Fruit fly (Drosophila melanogaster): Measurements from ENCODE around the gene CG42766.

CG42766 gene

dm6 chrX:15940956-15941246, 35.8 kb upstream of the CG42766 start, which contains the start of gene CG8924:
Gene CG8924 (plus strand): TSS chrX:15941077.
- TF ChIP-seq Eip78C (GFP tag) (peak; percentile 58), Sox15 (GFP tag; optimal IDR thresholded peaks at IDR 0.05) (no peak)

dm6 chrX:15941527-15941926, 35.1 kb upstream of the CG42766 start:
- TF ChIP-seq Smox (GFP tag; optimal IDR thresholded peaks at IDR 0.05) (no peak), Sox14 (GFP tag; optimal IDR thresholded peaks at IDR 0.05) (no peak), CG15336 (GFP tag; IDR thresholded peaks at IDR 0.05) (no peak), CG11762 (GFP tag; optimal IDR thresholded peaks at IDR 0.05; ENCODE audit: insufficient read depth) (no peak), CG9139 (GFP tag; optimal IDR thresholded peaks at IDR 0.05) (no peak), CG34406 (GFP tag; optimal IDR thresholded peaks at IDR 0.05) (no peak), Eip75B (GFP tag; optimal IDR thresholded peaks at IDR 0.05) (no peak), CG10631 (GFP tag; optimal IDR thresholded peaks at IDR 0.05) (no peak), vri (GFP tag; optimal IDR thresholded peaks at IDR 0.05) (no peak), CG8319 (GFP tag; optimal IDR thresholded peaks at IDR 0.05) (no peak), lz (GFP tag; optimal IDR thresholded peaks at IDR 0.05) (no peak), CG7368 (GFP tag; optimal IDR thresholded peaks at IDR 0.05) (no peak), esn (GFP tag; optimal IDR thresholded peaks at IDR 0.05) (no peak), CG1621 (tag; optimal IDR thresholded peaks at IDR 0.05) (no peak), CG16779 (tag; optimal IDR thresholded peaks at IDR 0.05) (no peak), OdsH (GFP tag; optimal IDR thresholded peaks at IDR 0.05) (no peak), CG3919 (GFP tag; optimal IDR thresholded peaks at IDR 0.05) (no peak), fkh (GFP tag; optimal IDR thresholded peaks at IDR 0.05) (no peak)

DNA sequence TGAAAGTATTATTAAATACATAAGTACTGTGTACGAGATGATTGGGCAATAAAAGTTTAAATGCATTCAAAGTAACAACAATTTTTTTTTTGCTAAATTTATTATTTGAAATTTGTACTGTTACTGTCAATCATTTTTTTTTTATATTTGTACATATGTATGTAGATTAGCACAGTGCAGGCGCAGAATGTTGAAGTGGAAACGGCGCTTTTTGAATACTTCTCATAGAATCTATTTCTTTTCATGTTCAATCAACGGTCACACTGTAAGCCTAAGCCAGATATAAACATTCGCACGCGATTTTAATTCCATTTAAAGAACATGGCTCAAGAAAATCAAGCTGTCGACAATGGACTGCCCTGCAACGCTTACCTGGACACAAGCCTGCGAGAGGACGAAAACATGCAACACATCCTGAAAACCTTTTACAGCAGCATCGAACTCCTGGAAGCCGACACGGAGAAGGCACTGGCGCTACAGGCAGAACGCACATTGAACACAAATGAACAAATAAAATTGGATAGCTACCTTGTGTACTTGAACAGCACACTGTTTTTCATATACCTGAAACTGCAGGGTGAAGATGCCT, 31.8 kb upstream of the CG42766 start, which contains the start of gene Rrp47:
Gene Rrp47 (plus strand): TSS at position 163 of the 589 bp plus-strand sequence.
- TF ChIP-seq CG10631 (GFP tag; optimal IDR thresholded peaks at IDR 0.05): no peak
- TF ChIP-seq Eip78C (GFP tag): peak; percentile 28

DNA sequence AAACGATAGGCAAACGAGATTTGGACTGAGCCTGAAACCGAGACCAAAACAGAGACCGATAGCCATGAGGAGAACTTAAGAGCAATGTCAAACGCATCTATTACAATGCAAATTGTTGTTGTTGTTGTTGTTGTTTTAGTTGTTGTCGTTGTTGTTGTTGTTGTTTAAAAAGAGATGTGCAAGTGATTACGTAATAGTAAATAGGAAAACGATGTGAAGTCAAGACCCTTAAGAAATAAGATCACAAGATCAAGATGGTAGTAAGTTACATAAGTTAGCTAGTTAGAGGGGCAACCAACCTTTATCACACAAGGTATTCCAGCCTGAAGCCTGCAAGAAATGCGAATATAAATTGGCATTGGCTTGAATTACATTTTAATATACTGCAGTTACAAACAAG, 26.6 kb upstream of the CG42766 start:
- TF ChIP-seq ss (GFP tag; optimal IDR thresholded peaks at IDR 0.05): no peak
- no peak for TF ChIP-seq Ets21C (GFP tag; optimal IDR thresholded peaks at IDR 0.05)
- TF ChIP-seq eg (GFP tag; IDR thresholded peaks at IDR 0.05): no peak
- no peak for TF ChIP-seq OdsH (GFP tag; optimal IDR thresholded peaks at IDR 0.05)
- TF ChIP-seq CG3919 (GFP tag; optimal IDR thresholded peaks at IDR 0.05): no peak
- TF ChIP-seq dsx (GFP tag; optimal IDR thresholded peaks at IDR 0.05; ENCODE audit: poor library complexity, severe bottlenecking): no peak
- TF ChIP-seq vri (GFP tag; optimal IDR thresholded peaks at IDR 0.05): no peak
- TF ChIP-seq CG7368 (GFP tag; optimal IDR thresholded peaks at IDR 0.05): no peak
- TF ChIP-seq achi (GFP tag; optimal IDR thresholded peaks at IDR 0.05): no peak
- no peak for TF ChIP-seq cyc (GFP tag; optimal IDR thresholded peaks at IDR 0.05)
- no peak for TF ChIP-seq CG32006 (GFP tag; optimal IDR thresholded peaks at IDR 0.05)
- no peak for TF ChIP-seq fd85E (GFP tag; optimal IDR thresholded peaks at IDR 0.05)
- TF ChIP-seq CG15336 (GFP tag; IDR thresholded peaks at IDR 0.05): no peak

DNA sequence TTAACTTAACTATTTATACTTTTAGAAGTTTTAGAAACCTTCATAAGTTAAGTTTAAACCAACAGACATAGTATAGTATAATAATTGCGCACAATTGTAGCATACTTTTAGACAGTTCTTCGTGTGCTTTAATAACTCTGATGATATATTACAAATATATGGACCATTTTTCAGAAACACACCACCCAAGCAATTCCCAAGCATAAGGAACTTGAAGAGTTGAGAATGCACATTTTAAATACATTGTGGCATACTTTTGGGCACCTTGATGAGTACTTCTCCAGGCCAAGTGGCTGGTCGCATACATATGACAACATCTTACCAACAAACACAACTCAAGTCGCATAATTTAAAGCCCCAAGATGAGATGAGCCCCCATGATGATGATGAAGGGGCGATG, 7.1 kb upstream of the CG42766 start:
- TF ChIP-seq svp (GFP tag) (no peak), CG6163 (GFP tag; IDR thresholded peaks at IDR 0.05) (no peak), acj6 (GFP tag; optimal IDR thresholded peaks at IDR 0.05) (no peak), CG8632 (GFP tag; optimal IDR thresholded peaks at IDR 0.05) (no peak), fd85E (GFP tag; optimal IDR thresholded peaks at IDR 0.05) (no peak), lz (GFP tag; optimal IDR thresholded peaks at IDR 0.05) (no peak), CG3032 (tag; optimal IDR thresholded peaks at IDR 0.05) (no peak), CG8319 (GFP tag; optimal IDR thresholded peaks at IDR 0.05) (no peak), fd59A (GFP tag; optimal IDR thresholded peaks at IDR 0.05) (no peak), ss (GFP tag; optimal IDR thresholded peaks at IDR 0.05) (no peak), CG6854 (GFP tag; optimal IDR thresholded peaks at IDR 0.05) (no peak)
